Fruit fly (Drosophila melanogaster) whole organism, embryonic: ENCODE data around the gene CG13891.
A peak's percentile ranks its signal among the peaks of the same experiment; 100 is the strongest.

ENCODE experiments used
- Atf-2 ChIP-seq: fragments of 200-800 bp; sonication (Bioruptor generic); optimal IDR thresholded peaks from 2 replicates; lab custom pipeline; 2016; ENCODE audit warnings: missing biosample characterization, missing genetic modification characterization
- Awh ChIP-seq: fragments of 200-800 bp; sonication (Bioruptor generic); IDR thresholded peaks from 2 replicates; pipeline ENCODE4, ENCODE4 v1.3.6; 2022; ENCODE audit warnings: missing biosample characterization, missing genetic modification characterization
- B-H1 ChIP-seq: fragments of 200-800 bp; sonication (Bioruptor generic); IDR thresholded peaks from 3 replicates; pipeline ENCODE4 v1.3.6; 2022; ENCODE audit warnings: missing biosample characterization, missing genetic modification characterization
- BEAF-32 ChIP-seq: fragments of 200-800 bp; sonication (Bioruptor generic); optimal IDR thresholded peaks from 3 replicates; lab custom pipeline; 2017; ENCODE audit warnings: missing biosample characterization, missing genetic modification characterization, mild to moderate bottlenecking, moderate library complexity, missing genetic modification reagents
- CG1024 ChIP-seq: fragments of 200-800 bp; sonication (Bioruptor generic); IDR thresholded peaks from 2 replicates; pipeline ENCODE4 v1.3.6; 2022; ENCODE audit warnings: missing biosample characterization, missing genetic modification characterization
- CG10543 ChIP-seq: fragments of 200-800 bp; sonication (Bioruptor generic); optimal IDR thresholded peaks from 3 replicates; lab custom pipeline; 2017; ENCODE audit warnings: missing biosample characterization, mild to moderate bottlenecking, missing genetic modification characterization, moderate library complexity
- CG11504 ChIP-seq: fragments of 200-800 bp; sonication (Bioruptor generic); optimal IDR thresholded peaks from 3 replicates; lab custom pipeline; 2019; ENCODE audit warnings: missing biosample characterization, mild to moderate bottlenecking, missing genetic modification characterization, moderate library complexity
- CG12104 ChIP-seq: fragments of 200-800 bp; sonication (Bioruptor generic); optimal IDR thresholded peaks from 3 replicates; lab custom pipeline; 2016; ENCODE audit warnings: missing biosample characterization, missing genetic modification characterization
- CG12769 ChIP-seq: fragments of 200-800 bp; sonication (Bioruptor generic); optimal IDR thresholded peaks from 2 replicates; lab custom pipeline; 2019; ENCODE audit warnings: missing biosample characterization, mild to moderate bottlenecking, missing genetic modification characterization, moderate library complexity
- CG13287 ChIP-seq: fragments of 200-800 bp; sonication (Bioruptor generic); IDR thresholded peaks from 2 replicates; pipeline ENCODE4 v1.3.6; 2022; ENCODE audit warnings: missing biosample characterization, missing genetic modification characterization; ENCODE audit not compliant: partially characterized antibody
- CG15479 ChIP-seq: fragments of 200-800 bp; sonication (Bioruptor generic); optimal IDR thresholded peaks from 3 replicates; lab custom pipeline; 2019; ENCODE audit warnings: missing biosample characterization, mild to moderate bottlenecking, missing genetic modification characterization, moderate library complexity
- CG17829 ChIP-seq: fragments of 200-800 bp; optimal IDR thresholded peaks from 2 replicates; lab custom pipeline; 2019; ENCODE audit warnings: missing biosample characterization, mild to moderate bottlenecking, missing genetic modification characterization, moderate library complexity
- CG18262 ChIP-seq: fragments of 200-800 bp; optimal IDR thresholded peaks from 3 replicates; lab custom pipeline; 2019; ENCODE audit warnings: missing biosample characterization, mild to moderate bottlenecking, missing genetic modification characterization, moderate library complexity
- CG2120 ChIP-seq: fragments of 200-800 bp; sonication (Bioruptor generic); optimal IDR thresholded peaks from 3 replicates; lab custom pipeline; 2016; ENCODE audit warnings: missing biosample characterization, missing genetic modification characterization
- CG42726 ChIP-seq: fragments of 200-800 bp; sonication (Bioruptor generic); IDR thresholded peaks from 2 replicates; pipeline ENCODE4 v1.3.6; 2022; ENCODE audit warnings: missing biosample characterization, missing genetic modification characterization; ENCODE audit not compliant: partially characterized antibody
- CG7745 ChIP-seq: fragments of 200-800 bp; sonication (Bioruptor generic); optimal IDR thresholded peaks from 2 replicates; lab custom pipeline; 2018; ENCODE audit warnings: missing biosample characterization, mild to moderate bottlenecking, missing genetic modification characterization, moderate library complexity
- CG7987 ChIP-seq: fragments of 200-800 bp; sonication (Bioruptor generic); optimal IDR thresholded peaks from 2 replicates; lab custom pipeline; 2018; ENCODE audit warnings: missing biosample characterization, mild to moderate bottlenecking, missing genetic modification characterization, moderate library complexity
- CG8290 ChIP-seq, 3 experiments: fragments of 200-800 bp; sonication (Bioruptor generic); optimal IDR thresholded peaks; 2 replicates each; lab custom pipeline; 2016 to 2019; ENCODE audit warnings: missing biosample characterization in 3 of 3, missing genetic modification characterization in 3 of 3, mild to moderate bottlenecking in 2 of 3, moderate library complexity in 1 of 3
- CG8388 ChIP-seq: fragments of 200-800 bp; sonication (Bioruptor generic); optimal IDR thresholded peaks from 2 replicates; lab custom pipeline; 2019; ENCODE audit warnings: missing biosample characterization, mild to moderate bottlenecking, missing genetic modification characterization, moderate library complexity
- CG9215 ChIP-seq: fragments of 200-800 bp; sonication (Bioruptor generic); IDR thresholded peaks from 2 replicates; pipeline ENCODE4 v1.3.6; 2022; ENCODE audit warnings: missing biosample characterization, missing genetic modification characterization
- D19B ChIP-seq: fragments of 200-800 bp; sonication (Bioruptor generic); optimal IDR thresholded peaks from 2 replicates; lab custom pipeline; 2017; ENCODE audit warnings: missing biosample characterization, mild to moderate bottlenecking, missing genetic modification characterization
- Dbx ChIP-seq: fragments of 200-800 bp; sonication (Bioruptor generic); IDR thresholded peaks from 3 replicates; pipeline ENCODE4 v1.3.6; 2022; ENCODE audit warnings: missing biosample characterization, missing genetic modification characterization
- Dek ChIP-seq: fragments of 200-800 bp; sonication (Bioruptor generic); optimal IDR thresholded peaks from 3 replicates; lab custom pipeline; 2019; ENCODE audit warnings: missing biosample characterization, mild to moderate bottlenecking, missing genetic modification characterization, moderate library complexity
- Elba2 ChIP-seq: fragments of 200-800 bp; sonication (Bioruptor generic); optimal IDR thresholded peaks from 3 replicates; lab custom pipeline; 2016; ENCODE audit warnings: missing biosample characterization, missing genetic modification characterization
- Hr39 ChIP-seq: fragments of >200 bp; optimal IDR thresholded peaks from 2 replicates; lab custom pipeline; 2017
- Med ChIP-seq: fragments of 200-800 bp; sonication (Bioruptor generic); peaks from one replicate; lab custom pipeline; 2016; ENCODE audit warnings: missing biosample characterization, missing genetic modification characterization, mild to moderate bottlenecking, inconsistent platforms, moderate library complexity
- Oaz ChIP-seq: fragments of 200-800 bp; sonication (Bioruptor generic); IDR thresholded peaks from 2 replicates; pipeline ENCODE4 v1.3.6; 2022; ENCODE audit warnings: missing biosample characterization, missing genetic modification characterization
- Oli ChIP-seq: fragments of 200-800 bp; sonication (Bioruptor generic); optimal IDR thresholded peaks from 2 replicates; lab custom pipeline; 2018; ENCODE audit warnings: missing biosample characterization, mild to moderate bottlenecking, missing genetic modification characterization, moderate library complexity
- Pdp1 ChIP-seq, 2 experiments: fragments of 200-800 bp; sonication (Bioruptor generic); optimal IDR thresholded peaks; 3 replicates each; lab custom pipeline; 2016; ENCODE audit warnings: missing biosample characterization in 2 of 2, missing genetic modification characterization in 2 of 2, mild to moderate bottlenecking in 1 of 2, moderate library complexity in 1 of 2
- Side ChIP-seq: fragments of 200-800 bp; sonication (Bioruptor generic); optimal IDR thresholded peaks from 2 replicates; lab custom pipeline; 2016; ENCODE audit warnings: missing biosample characterization, missing genetic modification characterization
- Sin3A ChIP-seq: fragments of >200 bp; optimal IDR thresholded peaks from 2 replicates; lab custom pipeline; 2018
- Spps ChIP-seq: fragments of 200-800 bp; sonication (Bioruptor generic); optimal IDR thresholded peaks from 2 replicates; lab custom pipeline; 2018; ENCODE audit warnings: missing biosample characterization, mild to moderate bottlenecking, missing genetic modification characterization
- Ssrp ChIP-seq: fragments of 200-800 bp; sonication (Bioruptor generic); optimal IDR thresholded peaks from 2 replicates; lab custom pipeline; 2018; ENCODE audit warnings: missing biosample characterization, mild to moderate bottlenecking, missing genetic modification characterization, moderate library complexity
- Taf1 ChIP-seq: fragments of 200-800 bp; sonication (Bioruptor generic); IDR thresholded peaks from 2 replicates; pipeline ENCODE4 v1.3.6; 2022; ENCODE audit warnings: missing biosample characterization, missing genetic modification characterization
- ato ChIP-seq: fragments of 200-800 bp; sonication (Bioruptor generic); IDR thresholded peaks from 2 replicates; pipeline ENCODE4 v1.3.6; 2022; ENCODE audit warnings: missing biosample characterization, missing genetic modification characterization; ENCODE audit not compliant: partially characterized antibody
- br ChIP-seq: fragments of >200 bp; optimal IDR thresholded peaks from 2 replicates; lab custom pipeline; 2017
- chif ChIP-seq, 2 experiments: fragments of 200-800 bp; sonication (Bioruptor generic); optimal IDR thresholded peaks; 3 replicates each; lab custom pipeline; 2016; ENCODE audit warnings: missing biosample characterization in 2 of 2, missing genetic modification characterization in 2 of 2
- chinmo ChIP-seq: fragments of 200-800 bp; sonication (Bioruptor generic); IDR thresholded peaks from 4 replicates; pipeline ENCODE4 v1.3.6; 2022; ENCODE audit warnings: missing biosample characterization, missing genetic modification characterization; ENCODE audit not compliant: partially characterized antibody
- corto ChIP-seq: fragments of 200-800 bp; sonication (Bioruptor generic); optimal IDR thresholded peaks from 2 replicates; lab custom pipeline; 2016; ENCODE audit warnings: missing biosample characterization, mild to moderate bottlenecking, missing genetic modification characterization, moderate library complexity
- crc ChIP-seq: fragments of 200-800 bp; sonication (Bioruptor generic); optimal IDR thresholded peaks from 2 replicates; lab custom pipeline; 2016; ENCODE audit warnings: missing biosample characterization, missing genetic modification characterization
- dm ChIP-seq: fragments of 200-800 bp; sonication (Bioruptor generic); optimal IDR thresholded peaks from 3 replicates; lab custom pipeline; 2016; ENCODE audit warnings: missing biosample characterization, missing genetic modification characterization
- gcm ChIP-seq: fragments of 200-800 bp; sonication (Bioruptor generic); optimal IDR thresholded peaks from 2 replicates; lab custom pipeline; 2019; ENCODE audit warnings: missing biosample characterization, mild to moderate bottlenecking, missing genetic modification characterization, moderate library complexity
- gro ChIP-seq: fragments of 200-800 bp; sonication (Bioruptor generic); optimal IDR thresholded peaks from 2 replicates; lab custom pipeline; 2016; ENCODE audit warnings: missing biosample characterization, missing genetic modification characterization
- her ChIP-seq: fragments of 200-800 bp; sonication (Bioruptor generic); optimal IDR thresholded peaks from 2 replicates; lab custom pipeline; 2016; ENCODE audit warnings: missing biosample characterization, missing genetic modification characterization
- otp ChIP-seq: fragments of 200-800 bp; sonication (Bioruptor generic); IDR thresholded peaks from 3 replicates; pipeline ENCODE4, ENCODE4 v1.3.6; 2022; ENCODE audit warnings: missing biosample characterization, missing genetic modification characterization
- pho ChIP-seq: fragments of 200-800 bp; sonication (Bioruptor generic); optimal IDR thresholded peaks from 2 replicates; lab custom pipeline; 2016; ENCODE audit warnings: missing biosample characterization, missing genetic modification characterization
- sd ChIP-seq: fragments of 200-800 bp; sonication (Bioruptor generic); optimal IDR thresholded peaks from 3 replicates; lab custom pipeline; 2018; ENCODE audit warnings: missing biosample characterization, mild to moderate bottlenecking, missing genetic modification characterization, moderate library complexity
- slbo ChIP-seq: fragments of 200-800 bp; sonication (Bioruptor generic); IDR thresholded peaks from 2 replicates; pipeline ENCODE4 v1.3.6; 2022; ENCODE audit warnings: missing biosample characterization, missing genetic modification characterization
- sug ChIP-seq: fragments of 200-800 bp; optimal IDR thresholded peaks from 2 replicates; lab custom pipeline; 2019; ENCODE audit warnings: missing biosample characterization, mild to moderate bottlenecking, missing genetic modification characterization, moderate library complexity
- wor ChIP-seq: fragments of 200-800 bp; sonication (Bioruptor generic); IDR thresholded peaks from 2 replicates; pipeline ENCODE4 v1.3.6; 2022; ENCODE audit warnings: missing biosample characterization, missing genetic modification characterization

CG13891 gene

DNA sequence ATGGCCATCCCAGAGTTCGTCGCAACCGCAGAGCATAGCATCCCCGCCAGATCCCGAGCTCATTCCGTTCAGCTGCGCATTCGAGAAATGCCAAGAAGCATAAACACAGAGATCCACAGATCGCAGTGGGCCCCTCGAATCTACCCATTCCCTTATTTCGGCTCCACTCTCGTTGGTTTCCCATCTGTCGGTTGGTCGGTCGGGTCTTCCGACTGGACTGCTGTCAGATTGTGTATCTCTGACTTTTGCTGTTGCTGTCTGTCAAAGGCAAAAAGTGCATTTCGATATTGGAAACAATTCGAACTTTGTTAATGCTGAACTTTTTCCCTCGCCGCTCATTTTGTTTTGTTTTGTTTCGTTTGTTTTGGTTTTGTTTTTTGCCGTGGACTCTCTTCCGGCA is 37.5 kb upstream of the CG13891 start (continued):
- TF ChIP-seq ato (GFP tag; lab: Robert Waterston, UW) (no peak), br (no peak), CG1024 (GFP tag; lab: Robert Waterston, UW) (no peak)

DNA sequence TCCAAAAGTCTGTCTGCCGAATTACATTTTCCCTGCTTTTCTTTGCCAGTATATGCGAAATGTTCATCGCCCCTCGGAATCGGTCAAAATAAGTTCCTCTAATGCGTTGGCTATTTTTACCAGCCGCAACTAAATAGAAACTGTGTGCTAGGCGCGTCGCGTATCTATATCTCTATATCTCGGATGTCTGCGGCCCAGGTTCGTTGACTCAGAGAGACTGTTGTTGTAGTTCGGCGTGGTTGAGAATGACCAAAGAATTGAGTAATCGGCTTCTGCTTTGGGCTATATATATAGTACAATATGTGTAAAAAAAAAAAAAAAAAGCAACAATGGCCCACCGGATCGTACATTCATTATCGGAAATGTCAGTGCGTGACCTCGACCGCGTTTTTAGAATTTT is 31.7 kb upstream of the CG13891 start:
- TF ChIP-seq wor (GFP tag; lab: Robert Waterston, UW) (no peak), B-H1 (GFP tag; lab: Robert Waterston, UW) (no peak), Dek (tag; lab: Kevin White, UChicago) (no peak), Pdp1 (GFP tag; optimal IDR thresholded peaks at IDR 0.05; lab: Kevin White, UChicago) (peak in 1 of 2 experiments; percentile 62), dm (GFP tag; lab: Kevin White, UChicago) (no peak), her (no peak), Oli (tag; lab: Kevin White, UChicago) (no peak), CG15479 (GFP tag; lab: Kevin White, UChicago) (no peak), sug (tag; lab: Kevin White, UChicago) (peak; percentile 5), sd (tag; lab: Kevin White, UChicago) (peak; percentile 93), slbo (no peak), Ssrp (tag; lab: Kevin White, UChicago) (no peak), Oaz (GFP tag; lab: Robert Waterston, UW) (no peak), CG12769 (peak; percentile 79), D19B (GFP tag; lab: Kevin White, UChicago) (no peak), CG17829 (no peak), CG7745 (tag; lab: Kevin White, UChicago) (no peak), Spps (no peak), CG9215 (GFP tag; lab: Robert Waterston, UW) (no peak), pho (GFP tag; lab: Kevin White, UChicago) (no peak), chinmo (peak; percentile 92; the same call in 2 of the 4 replicates), CG11504 (tag; lab: Kevin White, UChicago) (peak; percentile 8), gro (no peak), Taf1 (GFP tag; lab: Robert Waterston, UW) (no peak), br (no peak), CG2120 (GFP tag; lab: Kevin White, UChicago) (no peak), CG13287 (no peak), Hr39 (lab: Kevin White, UChicago) (no peak), chif (GFP tag; optimal IDR thresholded peaks at IDR 0.05; lab: Kevin White, UChicago) (no peak), CG42726 (GFP tag; lab: Robert Waterston, UW) (no peak), Awh (GFP tag; lab: Robert Waterston, UW) (no peak), BEAF-32 (GFP tag; lab: Kevin White, UChicago) (no peak), CG18262 (tag; lab: Kevin White, UChicago) (no peak), Med (GFP tag; lab: Kevin White, UChicago) (peak; percentile 71), gcm (GFP tag; lab: Kevin White, UChicago) (no peak), CG8290 (GFP tag; optimal IDR thresholded peaks at IDR 0.05; lab: Kevin White, UChicago) (no peak), CG8290 (tag; optimal IDR thresholded peaks at IDR 0.05; lab: Kevin White, UChicago) (peak in 1 of 2 experiments; percentile 16), Side (GFP tag; lab: Kevin White, UChicago) (no peak), crc (GFP tag; lab: Kevin White, UChicago) (no peak), CG10543 (GFP tag; lab: Kevin White, UChicago) (peak; percentile 56), CG12104 (GFP tag; lab: Kevin White, UChicago) (no peak), CG8388 (GFP tag; lab: Kevin White, UChicago) (peak; percentile 3), Atf-2 (GFP tag; lab: Kevin White, UChicago) (no peak), Dbx (GFP tag; lab: Robert Waterston, UW) (no peak), otp (GFP tag; lab: Robert Waterston, UW) (no peak), Elba2 (GFP tag; lab: Kevin White, UChicago) (no peak), CG7987 (GFP tag; lab: Kevin White, UChicago) (no peak), Sin3A (lab: Kevin White, UChicago) (no peak), corto (GFP tag; lab: Kevin White, UChicago) (no peak)
